In genomic region chrII:13672057-13672456, ce11 we compare ENCODE assay signal across 5 worm cellular contexts.
TF ChIP-seq lines count a peak whose summit lies in the region.

No protein-coding gene starts in this region.

TF ChIP-seq in whole organism, L1 larva, 84 proteins besides CTCF, POLR2A, EP300 and RAD21 (continues in another document):
- TF ChIP-seq snpc-4 (tag; optimal IDR thresholded peaks at IDR 0.05; lab: Kevin White, UChicago) (no peak), ceh-88 (GFP tag; IDR thresholded peaks at IDR 0.05; lab: Robert Waterston, UW) (no peak), nhr-84 (tag; optimal IDR thresholded peaks at IDR 0.05; lab: Kevin White, UChicago) (no peak), mef-2 (tag; optimal IDR thresholded peaks at IDR 0.05; lab: Kevin White, UChicago) (no peak), ceh-8 (GFP tag; optimal IDR thresholded peaks at IDR 0.05; lab: Kevin White, UChicago) (no peak), lin-14 (GFP tag; optimal IDR thresholded peaks at IDR 0.05; lab: Kevin White, UChicago) (no peak), nhr-85 (tag; lab: Kevin White, UChicago) (peak; percentile 60), fkh-8 (tag; optimal IDR thresholded peaks at IDR 0.05; lab: Kevin White, UChicago) (no peak), C16A3.4 (tag; optimal IDR thresholded peaks at IDR 0.05; lab: Kevin White, UChicago) (no peak), Y116A8C.19 (tag; optimal IDR thresholded peaks at IDR 0.05; lab: Kevin White, UChicago; ENCODE audit: borderline replicate concordance) (no peak), snu-23 (GFP tag; optimal IDR thresholded peaks at IDR 0.05; lab: Kevin White, UChicago) (peak; percentile 20), fos-1 (tag; optimal IDR thresholded peaks at IDR 0.05; lab: Kevin White, UChicago) (no peak), mdl-1 (tag; optimal IDR thresholded peaks at IDR 0.05; lab: Kevin White, UChicago) (no peak), tlp-1 (tag; optimal IDR thresholded peaks at IDR 0.05; lab: Kevin White, UChicago) (no peak), sptf-1 (tag; optimal IDR thresholded peaks at IDR 0.05; lab: Kevin White, UChicago) (no peak), C34B4.2 (tag; optimal IDR thresholded peaks at IDR 0.05; lab: Kevin White, UChicago) (no peak), nhr-76 (tag; optimal IDR thresholded peaks at IDR 0.05; lab: Kevin White, UChicago) (no peak), hlh-17 (GFP tag; optimal IDR thresholded peaks at IDR 0.05; lab: Kevin White, UChicago; ENCODE audit: borderline replicate concordance) (no peak), elt-2 (tag; optimal IDR thresholded peaks at IDR 0.05; lab: Kevin White, UChicago) (peak; percentile 44)

TF ChIP-seq in whole organism, L2 larva, 48 proteins besides CTCF, POLR2A, EP300 and RAD21:
- TF ChIP-seq ztf-1 (GFP tag; conservative IDR thresholded peaks at IDR 0.05; lab: Robert Waterston, UW): no peak
- peak; percentile 21 for TF ChIP-seq sma-3 (GFP tag; optimal IDR thresholded peaks at IDR 0.05; lab: Kevin White, UChicago)
- TF ChIP-seq nhr-6 (tag; optimal IDR thresholded peaks at IDR 0.05; lab: Kevin White, UChicago): no peak
- TF ChIP-seq ceh-82 (tag; optimal IDR thresholded peaks at IDR 0.05; lab: Kevin White, UChicago): no peak
- peak; percentile 32 for TF ChIP-seq crh-2 (tag; optimal IDR thresholded peaks at IDR 0.05; lab: Kevin White, UChicago)
- peak; percentile 51 for TF ChIP-seq sma-9 (GFP tag; optimal IDR thresholded peaks at IDR 0.05; lab: Kevin White, UChicago)
- no peak for TF ChIP-seq sma-9 (tag; optimal IDR thresholded peaks at IDR 0.05; lab: Kevin White, UChicago)
- TF ChIP-seq nhr-77 (tag; optimal IDR thresholded peaks at IDR 0.05; lab: Kevin White, UChicago): no peak
- no peak for TF ChIP-seq nhr-23 (tag; optimal IDR thresholded peaks at IDR 0.05; lab: Kevin White, UChicago)
- TF ChIP-seq unc-55 (GFP tag; optimal IDR thresholded peaks at IDR 0.05; lab: Kevin White, UChicago): no peak
- TF ChIP-seq lsy-2 (tag; optimal IDR thresholded peaks at IDR 0.05; lab: Kevin White, UChicago): no peak
- no peak for TF ChIP-seq peb-1 (tag; optimal IDR thresholded peaks at IDR 0.05; lab: Kevin White, UChicago)

TF ChIP-seq in whole organism, L3 larva, 47 proteins besides CTCF, POLR2A, EP300 and RAD21:
- TF ChIP-seq nhr-43 (tag; optimal IDR thresholded peaks at IDR 0.05; lab: Kevin White, UChicago; ENCODE audit: poor library complexity, severe bottlenecking) (no peak), zag-1 (tag; optimal IDR thresholded peaks at IDR 0.05; lab: Kevin White, UChicago) (no peak), ceh-9 (tag; optimal IDR thresholded peaks at IDR 0.05; lab: Kevin White, UChicago) (no peak), elt-2 (tag; optimal IDR thresholded peaks at IDR 0.05; lab: Kevin White, UChicago) (peak; percentile 37), pqm-1 (tag; optimal IDR thresholded peaks at IDR 0.05; lab: Kevin White, UChicago) (peak; percentile 18)

TF ChIP-seq in whole organism, L4 larva, 104 proteins besides CTCF, POLR2A, EP300 and RAD21:
- TF ChIP-seq jun-1 (tag; optimal IDR thresholded peaks at IDR 0.05; lab: Kevin White, UChicago) (no peak), hlh-30 (tag; optimal IDR thresholded peaks at IDR 0.05; lab: Kevin White, UChicago; ENCODE audit: insufficient read depth) (peak; percentile 74), dve-1 (tag; optimal IDR thresholded peaks at IDR 0.05; lab: Kevin White, UChicago; ENCODE audit: insufficient read depth) (peak; percentile 49), pqm-1 (tag; optimal IDR thresholded peaks at IDR 0.05; lab: Kevin White, UChicago) (no peak), mes-2 (tag; optimal IDR thresholded peaks at IDR 0.05; lab: Kevin White, UChicago; ENCODE audit: poor library complexity, severe bottlenecking) (peak; percentile 22), unc-62 (GFP tag; optimal IDR thresholded peaks at IDR 0.05 in 1 of 2; lab: Kevin White, UChicago) (no peak), unc-62 (tag; optimal IDR thresholded peaks at IDR 0.05; lab: Kevin White, UChicago) (no peak), F49E8.2 (tag; optimal IDR thresholded peaks at IDR 0.05; lab: Kevin White, UChicago; ENCODE audit: borderline replicate concordance) (no peak), vab-7 (GFP tag; IDR thresholded peaks at IDR 0.05; lab: Robert Waterston, UW) (no peak), mdl-1 (tag; optimal IDR thresholded peaks at IDR 0.05; lab: Kevin White, UChicago) (no peak), nhr-102 (tag; optimal IDR thresholded peaks at IDR 0.05; lab: Kevin White, UChicago) (no peak), zag-1 (tag; optimal IDR thresholded peaks at IDR 0.05; lab: Kevin White, UChicago) (no peak), dmd-8 (GFP tag; IDR thresholded peaks at IDR 0.05; lab: Robert Waterston, UW) (no peak), mep-1 (tag; optimal IDR thresholded peaks at IDR 0.05; lab: Kevin White, UChicago) (peak; percentile 10), gei-8 (GFP tag; optimal IDR thresholded peaks at IDR 0.05; lab: Kevin White, UChicago) (no peak), hif-1 (tag; optimal IDR thresholded peaks at IDR 0.05; lab: Kevin White, UChicago) (no peak), hlh-11 (tag; optimal IDR thresholded peaks at IDR 0.05; lab: Kevin White, UChicago) (peak; percentile 35), dmd-6 (GFP tag; IDR thresholded peaks at IDR 0.05; lab: Robert Waterston, UW) (peak; percentile 39; the same call in 1 of the 2 replicates), nhr-28 (tag; optimal IDR thresholded peaks at IDR 0.05; lab: Kevin White, UChicago) (no peak), madf-5 (GFP tag; IDR thresholded peaks at IDR 0.05; lab: Robert Waterston, UW) (no peak), ceh-62 (tag; optimal IDR thresholded peaks at IDR 0.05; lab: Kevin White, UChicago) (no peak), nhr-10 (tag; optimal IDR thresholded peaks at IDR 0.05; lab: Kevin White, UChicago) (no peak), lir-3 (tag; optimal IDR thresholded peaks at IDR 0.05; lab: Kevin White, UChicago) (no peak), egl-27 (tag; optimal IDR thresholded peaks at IDR 0.05; lab: Kevin White, UChicago) (no peak), D1046.2 (GFP tag; IDR thresholded peaks at IDR 0.05; lab: Robert Waterston, UW) (no peak)
TF ChIP-seq in whole organism, L4 larva: peak in this region for 6.

TF ChIP-seq in whole organism, young adult, 124 proteins besides CTCF, POLR2A, EP300 and RAD21:
- TF ChIP-seq B0336.3 (GFP tag; IDR thresholded peaks at IDR 0.05; lab: Robert Waterston, UW) (no peak), nfyb-1 (GFP tag; IDR thresholded peaks at IDR 0.05; lab: Robert Waterston, UW) (0 out of 2 replicates have a peak, but pooled peaks have one; percentile 33), nhr-80 (tag; optimal IDR thresholded peaks at IDR 0.05; lab: Kevin White, UChicago) (peak; percentile 20), repo-1 (tag; optimal IDR thresholded peaks at IDR 0.05; lab: Kevin White, UChicago) (no peak)
